Worm (Caenorhabditis elegans) whole organism, L2 larva: ENCODE results near the gene R04F11.3.

Source experiments
- aly-2 ChIP-seq: fragments of 150-350 bp; optimal IDR thresholded peaks from 2 replicates; lab custom pipeline; 2014; ENCODE audit warnings: missing biosample characterization, missing genetic modification characterization
- crh-2 ChIP-seq: sonication (generic microtip); optimal IDR thresholded peaks from 2 replicates; lab custom pipeline; 2017; ENCODE audit warnings: missing biosample characterization, missing genetic modification characterization
- fos-1 ChIP-seq: fragments of 150-350 bp; optimal IDR thresholded peaks from 2 replicates; lab custom pipeline; 2014; ENCODE audit warnings: missing biosample characterization, missing genetic modification characterization
- lin-13 ChIP-seq: fragments of 150-350 bp; optimal IDR thresholded peaks from 2 replicates; lab custom pipeline; 2014; ENCODE audit warnings: missing biosample characterization, missing genetic modification reagents, missing genetic modification characterization
- mdl-1 ChIP-seq, 2 experiments: fragments of 150-350 bp in 1 of 2; sonication (generic microtip) in 1 of 2; optimal IDR thresholded peaks; 2 replicates each; lab custom pipeline; 2017; ENCODE audit warnings: missing biosample characterization in 2 of 2, missing genetic modification characterization in 2 of 2
- nhr-21 ChIP-seq: fragments of 150-350 bp; optimal IDR thresholded peaks from 2 replicates; lab custom pipeline; 2014; ENCODE audit warnings: missing biosample characterization, missing genetic modification characterization
- nhr-77 ChIP-seq: fragments of 150-350 bp; optimal IDR thresholded peaks from 2 replicates; lab custom pipeline; 2014; ENCODE audit warnings: missing biosample characterization, missing genetic modification characterization
- sma-3 ChIP-seq: sonication (generic microtip); optimal IDR thresholded peaks from 2 replicates; lab custom pipeline; 2016; ENCODE audit warnings: missing genetic modification reagents, missing genetic modification characterization, missing compliant biosample characterization
- zag-1 ChIP-seq: fragments of 150-350 bp; optimal IDR thresholded peaks from 2 replicates; lab custom pipeline; 2014; ENCODE audit warnings: missing biosample characterization, missing genetic modification characterization

ce11 chrV:12291587-12291986, 25.4 kb downstream of the R04F11.3 start, which contains the start of the genes srpa-68 and srh-16:
- no peak for TF ChIP-seq nhr-77 (tag; lab: Kevin White, UChicago)
- TF ChIP-seq lin-13, result peak; percentile 81
- TF ChIP-seq zag-1 (tag; lab: Kevin White, UChicago), result peak; percentile 37
- peak; percentile 69 for TF ChIP-seq fos-1 (tag; lab: Kevin White, UChicago)
- peak; percentile 90 for TF ChIP-seq sma-3 (GFP tag; lab: Kevin White, UChicago)
- peak; percentile 79 for TF ChIP-seq nhr-21 (tag; lab: Kevin White, UChicago)
- TF ChIP-seq crh-2 (tag; lab: Kevin White, UChicago), result peak; percentile 91
- TF ChIP-seq mdl-1 (tag; optimal IDR thresholded peaks at IDR 0.05; lab: Kevin White, UChicago), result no peak
- no peak for TF ChIP-seq aly-2 (tag; lab: Kevin White, UChicago)
